Fruit fly (Drosophila melanogaster) whole organism, embryonic: Measurements from ENCODE around the gene BckdhA.

Experiments
- CG1792 ChIP-seq: fragments of 200-800 bp; sonication (Bioruptor generic); optimal IDR thresholded peaks from 2 replicates; lab custom pipeline; 2016; ENCODE audit warnings: missing biosample characterization, missing genetic modification characterization
- Mes4 ChIP-seq: fragments of 200-800 bp; sonication (Bioruptor generic); optimal IDR thresholded peaks from 2 replicates; lab custom pipeline; 2016; ENCODE audit warnings: missing biosample characterization, missing genetic modification characterization
- crc ChIP-seq: fragments of 200-800 bp; sonication (Bioruptor generic); optimal IDR thresholded peaks from 2 replicates; lab custom pipeline; 2016; ENCODE audit warnings: missing biosample characterization, missing genetic modification characterization

- TF ChIP-seq Mes4 (GFP tag; lab: Kevin White, UChicago), result no peak
- TF ChIP-seq crc (GFP tag; lab: Kevin White, UChicago), result no peak
- TF ChIP-seq CG1792 (GFP tag; lab: Kevin White, UChicago), result no peak
These were observed 8.7 kb upstream of the BckdhA start for dm6 chr3R:9546808-9547381.
